Worm (Caenorhabditis elegans) whole organism, L4 larva: ENCODE results near the gene ctr-9.

Experiments used
- aly-2 ChIP-seq: sonication (generic microtip); optimal IDR thresholded peaks from 2 replicates; lab custom pipeline; 2018; ENCODE audit warnings: missing biosample characterization, missing genetic modification characterization
- ama-1 ChIP-seq: fragments of 150-350 bp; optimal IDR thresholded peaks from 2 replicates; lab custom pipeline; 2014; ENCODE audit warnings: inconsistent platforms, mixed read lengths
- ceh-44 ChIP-seq: fragments of 200-800 bp; sonication (Bioruptor generic); IDR thresholded peaks from 2 replicates; pipeline ENCODE4 v1.3.6; 2022; ENCODE audit warnings: missing genetic modification reagents, missing genetic modification characterization, missing compliant biosample characterization
- ceh-82 ChIP-seq: sonication (generic microtip); optimal IDR thresholded peaks from 2 replicates; lab custom pipeline; 2017; ENCODE audit warnings: missing biosample characterization, missing genetic modification characterization
- daf-12 ChIP-seq: fragments of 150-350 bp; optimal IDR thresholded peaks from 2 replicates; lab custom pipeline; 2014; ENCODE audit warnings: missing biosample characterization, missing genetic modification reagents, missing genetic modification characterization
- lsy-2 ChIP-seq, 2 experiments: fragments of 150-350 bp in 1 of 2; sonication (generic microtip) in 1 of 2; optimal IDR thresholded peaks; 2 replicates each; lab custom pipeline; 2014 to 2017; ENCODE audit warnings: missing biosample characterization in 2 of 2, missing genetic modification characterization in 2 of 2
- nhr-77 ChIP-seq: fragments of 150-350 bp; optimal IDR thresholded peaks from 2 replicates; lab custom pipeline; 2014; ENCODE audit warnings: missing biosample characterization, missing genetic modification characterization
- rbr-2 ChIP-seq: sonication (generic microtip); optimal IDR thresholded peaks from 2 replicates; lab custom pipeline; 2016; ENCODE audit warnings: missing genotype, missing genetic modification characterization, missing compliant biosample characterization
- skn-1 ChIP-seq: fragments of 150-350 bp; optimal IDR thresholded peaks from 2 replicates; lab custom pipeline; 2014; ENCODE audit warnings: missing biosample characterization, missing genetic modification characterization
- zfp-2 ChIP-seq: sonication (generic microtip); optimal IDR thresholded peaks from 2 replicates; lab custom pipeline; 2016; ENCODE audit warnings: mild to moderate bottlenecking, missing genetic modification characterization, missing compliant biosample characterization
- ztf-11 ChIP-seq: fragments of 150-350 bp; optimal IDR thresholded peaks from 2 replicates; lab custom pipeline; 2014; ENCODE audit warnings: missing biosample characterization, missing genetic modification characterization

- TF ChIP-seq ama-1 (lab: Kevin White, UChicago) (no peak), ceh-44 (GFP tag; lab: Robert Waterston, UW) (no peak), lsy-2 (tag; optimal IDR thresholded peaks at IDR 0.05; lab: Kevin White, UChicago) (no peak), zfp-2 (tag; lab: Kevin White, UChicago) (no peak), aly-2 (no peak), ztf-11 (no peak), rbr-2 (no peak), ceh-82 (tag; lab: Kevin White, UChicago) (no peak), daf-12 (tag; lab: Kevin White, UChicago) (no peak), skn-1 (tag; lab: Kevin White, UChicago) (no peak), nhr-77 (tag; lab: Kevin White, UChicago) (no peak)
These were observed 52.9 kb downstream of the ctr-9 start, which contains the start of gene ZK1098.9 for ce11 chrIII:9544125-9544524.
